Comparison of ENCODE assay signal across 5 worm cellular contexts in genomic region chrX:3555930-3556329, ce11.
TF ChIP-seq lines count a peak whose summit lies in the region.

No protein-coding gene starts in this region.

TF ChIP-seq in whole organism, L1 larva, 84 proteins besides CTCF, POLR2A, EP300 and RAD21:
- TF ChIP-seq sptf-1 (tag; optimal IDR thresholded peaks at IDR 0.05; lab: Kevin White, UChicago) (no peak), alr-1 (tag; optimal IDR thresholded peaks at IDR 0.05; lab: Kevin White, UChicago; ENCODE audit: borderline replicate concordance) (no peak), elt-2 (tag; optimal IDR thresholded peaks at IDR 0.05; lab: Kevin White, UChicago) (peak; percentile 54), efl-3 (GFP tag; optimal IDR thresholded peaks at IDR 0.05; lab: Kevin White, UChicago) (no peak), mep-1 (tag; optimal IDR thresholded peaks at IDR 0.05; lab: Kevin White, UChicago) (no peak), nhr-71 (tag; optimal IDR thresholded peaks at IDR 0.05; lab: Kevin White, UChicago) (no peak), nhr-90 (tag; optimal IDR thresholded peaks at IDR 0.05; lab: Kevin White, UChicago; ENCODE audit: poor library complexity) (no peak), lsy-2 (tag; optimal IDR thresholded peaks at IDR 0.05; lab: Kevin White, UChicago) (no peak), tbx-2 (tag; optimal IDR thresholded peaks at IDR 0.05; lab: Kevin White, UChicago) (no peak)

TF ChIP-seq in whole organism, L2 larva, 48 proteins besides CTCF, POLR2A, EP300 and RAD21:
- no peak for TF ChIP-seq blmp-1 (tag; optimal IDR thresholded peaks at IDR 0.05; lab: Kevin White, UChicago; ENCODE audit: insufficient read depth)
- peak; percentile 3 for TF ChIP-seq crh-2 (tag; optimal IDR thresholded peaks at IDR 0.05; lab: Kevin White, UChicago)
- TF ChIP-seq sma-9 (GFP tag; optimal IDR thresholded peaks at IDR 0.05; lab: Kevin White, UChicago) = peak; percentile 31
- TF ChIP-seq sma-9 (tag; optimal IDR thresholded peaks at IDR 0.05; lab: Kevin White, UChicago) = no peak
- peak; percentile 60 for TF ChIP-seq fos-1 (tag; optimal IDR thresholded peaks at IDR 0.05; lab: Kevin White, UChicago)
- TF ChIP-seq ztf-11 (tag; optimal IDR thresholded peaks at IDR 0.05; lab: Kevin White, UChicago) = no peak
- no peak for TF ChIP-seq egl-27 (tag; optimal IDR thresholded peaks at IDR 0.05; lab: Kevin White, UChicago)

TF ChIP-seq in whole organism, L3 larva, 47 proteins besides CTCF, POLR2A, EP300 and RAD21:
- TF ChIP-seq nhr-28 (tag; optimal IDR thresholded peaks at IDR 0.05; lab: Kevin White, UChicago) (no peak), aly-2 (tag; optimal IDR thresholded peaks at IDR 0.05; lab: Kevin White, UChicago) (no peak), elt-2 (tag; optimal IDR thresholded peaks at IDR 0.05; lab: Kevin White, UChicago) (peak; percentile 78), pqm-1 (tag; optimal IDR thresholded peaks at IDR 0.05; lab: Kevin White, UChicago) (peak; percentile 62), egl-5 (tag; optimal IDR thresholded peaks at IDR 0.05; lab: Kevin White, UChicago) (no peak), elt-3 (tag; optimal IDR thresholded peaks at IDR 0.05; lab: Kevin White, UChicago) (no peak), egl-27 (tag; optimal IDR thresholded peaks at IDR 0.05; lab: Kevin White, UChicago) (no peak), ZK546.5 (tag; optimal IDR thresholded peaks at IDR 0.05; lab: Kevin White, UChicago) (no peak), ztf-11 (tag; optimal IDR thresholded peaks at IDR 0.05; lab: Kevin White, UChicago) (no peak)

TF ChIP-seq in whole organism, L4 larva, 104 proteins besides CTCF, POLR2A, EP300 and RAD21:
- TF ChIP-seq pqm-1 (tag; optimal IDR thresholded peaks at IDR 0.05; lab: Kevin White, UChicago) (peak; percentile 83), nhr-77 (tag; optimal IDR thresholded peaks at IDR 0.05; lab: Kevin White, UChicago) (peak; percentile 7), zip-2 (tag; optimal IDR thresholded peaks at IDR 0.05; lab: Kevin White, UChicago) (no peak), D1046.2 (GFP tag; IDR thresholded peaks at IDR 0.05; lab: Robert Waterston, UW) (no peak), dmd-6 (GFP tag; IDR thresholded peaks at IDR 0.05; lab: Robert Waterston, UW) (peak; percentile 77), dve-1 (tag; optimal IDR thresholded peaks at IDR 0.05; lab: Kevin White, UChicago; ENCODE audit: insufficient read depth) (peak; percentile 18), daf-16 (GFP tag; optimal IDR thresholded peaks at IDR 0.05; lab: Kevin White, UChicago) (no peak), daf-16 (tag; optimal IDR thresholded peaks at IDR 0.05; lab: Kevin White, UChicago) (peak; percentile 37), nhr-28 (tag; optimal IDR thresholded peaks at IDR 0.05; lab: Kevin White, UChicago) (peak; percentile 68), hlh-11 (tag; optimal IDR thresholded peaks at IDR 0.05; lab: Kevin White, UChicago) (peak; percentile 50)

TF ChIP-seq in whole organism, young adult, 124 proteins besides CTCF, POLR2A, EP300 and RAD21:
- TF ChIP-seq Y53G8AR.9 (GFP tag; conservative IDR thresholded peaks at IDR 0.05; lab: Robert Waterston, UW) (0 out of 2 replicates have a peak, but pooled peaks have one; percentile 1), nhr-80 (tag; optimal IDR thresholded peaks at IDR 0.05; lab: Kevin White, UChicago) (peak; percentile 76), nhr-90 (tag; optimal IDR thresholded peaks at IDR 0.05; lab: Kevin White, UChicago) (no peak), dox-1 (GFP tag; IDR thresholded peaks at IDR 0.05; lab: Robert Waterston, UW) (0 out of 2 replicates have a peak, but pooled peaks have one; percentile 11)
